Worm (Caenorhabditis elegans) whole organism, L4 larva: ENCODE data around the gene teg-1.

Experiments
- aly-2 ChIP-seq: sonication (generic microtip); optimal IDR thresholded peaks from 2 replicates; lab custom pipeline; 2018; ENCODE audit warnings: missing biosample characterization, missing genetic modification characterization
- arid-1 ChIP-seq: fragments of 200-800 bp; sonication (Bioruptor generic); conservative IDR thresholded peaks from 2 replicates; pipeline ENCODE4 v1.3.6; 2022; ENCODE audit warnings: missing genetic modification reagents, missing genetic modification characterization, missing compliant biosample characterization
- ceh-28 ChIP-seq: fragments of 150-350 bp; optimal IDR thresholded peaks from 2 replicates; lab custom pipeline; 2014; ENCODE audit warnings: missing biosample characterization, missing genetic modification reagents, missing genetic modification characterization
- dmd-9 ChIP-seq: fragments of 200-800 bp; sonication (Bioruptor generic); IDR thresholded peaks from 2 replicates; pipeline ENCODE4 v1.3.6; 2022; ENCODE audit warnings: missing genetic modification reagents, missing genetic modification characterization, missing compliant biosample characterization
- egl-27 ChIP-seq: sonication (generic microtip); optimal IDR thresholded peaks from 3 replicates; lab custom pipeline; 2017; ENCODE audit warnings: missing biosample characterization, missing genetic modification reagents, missing genetic modification characterization
- fos-1 ChIP-seq: fragments of 150-350 bp; optimal IDR thresholded peaks from 2 replicates; lab custom pipeline; 2014; ENCODE audit warnings: missing biosample characterization, missing genetic modification characterization
- nhr-48 ChIP-seq: sonication (generic microtip); optimal IDR thresholded peaks from 2 replicates; lab custom pipeline; 2016; ENCODE audit warnings: mild to moderate bottlenecking, missing genetic modification characterization, missing compliant biosample characterization
- pqm-1 ChIP-seq: sonication (generic microtip); optimal IDR thresholded peaks from 2 replicates; lab custom pipeline; 2017; ENCODE audit warnings: missing biosample characterization, missing genetic modification characterization
- snpc-4 ChIP-seq: fragments of 150-350 bp; optimal IDR thresholded peaks from 2 replicates; lab custom pipeline; 2014; ENCODE audit warnings: missing biosample characterization, missing genetic modification characterization

- no peak for TF ChIP-seq snpc-4
- no peak for TF ChIP-seq pqm-1 (tag; lab: Kevin White, UChicago)
- no peak for TF ChIP-seq nhr-48 (tag; lab: Kevin White, UChicago)
- no peak for TF ChIP-seq egl-27
- no peak for TF ChIP-seq aly-2 (tag; lab: Kevin White, UChicago)
- no peak for TF ChIP-seq fos-1 (tag; lab: Kevin White, UChicago)
- no peak for TF ChIP-seq ceh-28 (tag; lab: Kevin White, UChicago)
- TF ChIP-seq arid-1 (GFP tag; lab: Robert Waterston, UW), result no peak
- no peak for TF ChIP-seq dmd-9 (GFP tag; lab: Robert Waterston, UW)
These were observed 16.3 kb upstream of the teg-1 start for ce11 chrIII:11334346-11334745.
